Fruit fly (Drosophila melanogaster): Measurements from ENCODE around the gene ZnT77C.

Gene ZnT77C

dm6 chr3L:20471499-20472313 lies 23.0 kb downstream of the ZnT77C start:
- TF ChIP-seq CG8478 (optimal IDR thresholded peaks at IDR 0.05): no peak
- TF ChIP-seq CTCF (optimal IDR thresholded peaks at IDR 0.05): no peak

- TF ChIP-seq CG8478 (optimal IDR thresholded peaks at IDR 0.05) (no peak), CTCF (optimal IDR thresholded peaks at IDR 0.05) (no peak)
These were observed 23.7 kb downstream of the ZnT77C start for dm6 chr3L:20470991-20471498.

- no peak for TF ChIP-seq CG8478 (optimal IDR thresholded peaks at IDR 0.05)
- TF ChIP-seq CTCF (optimal IDR thresholded peaks at IDR 0.05): no peak
These were observed 27.3 kb downstream of the ZnT77C start for dm6 chr3L:20467433-20467832.

- no peak for TF ChIP-seq CTCF (optimal IDR thresholded peaks at IDR 0.05)
- no peak for TF ChIP-seq CG8478 (optimal IDR thresholded peaks at IDR 0.05)
These were observed 28.1 kb downstream of the ZnT77C start, which contains the start of gene Tdh for dm6 chr3L:20466599-20466998. Tdh (plus strand) TSS chr3L:20466944.

dm6 chr3L:20465941-20466340 lies 28.8 kb downstream of the ZnT77C start, which contains the start of gene CG42764:
CG42764 (minus strand) TSS chr3L:20466041.
- TF ChIP-seq CG8478 (optimal IDR thresholded peaks at IDR 0.05) (no peak), CTCF (optimal IDR thresholded peaks at IDR 0.05) (no peak)

- TF ChIP-seq CG8478 (optimal IDR thresholded peaks at IDR 0.05) (no peak), CTCF (optimal IDR thresholded peaks at IDR 0.05) (peak; percentile 59 to 60)
These were observed 30.0 kb downstream of the ZnT77C start, which contains the start of gene atk for dm6 chr3L:20464677-20465076. atk (minus strand) TSS chr3L:20464862.

dm6 chr3L:20462391-20462790 lies 32.3 kb downstream of the ZnT77C start:
- no peak for TF ChIP-seq CTCF (optimal IDR thresholded peaks at IDR 0.05)
- TF ChIP-seq CG8478 (optimal IDR thresholded peaks at IDR 0.05): no peak

dm6 chr3L:20460383-20460782 lies 34.3 kb downstream of the ZnT77C start, which contains the start of gene mag:
mag (plus strand) TSS chr3L:20460683.
- no peak for TF ChIP-seq CG8478 (optimal IDR thresholded peaks at IDR 0.05)
- TF ChIP-seq CTCF (optimal IDR thresholded peaks at IDR 0.05): no peak

dm6 chr3L:20452813-20453682 lies 41.7 kb downstream of the ZnT77C start, which contains the start of gene CG5199:
CG5199 (minus strand) TSS chr3L:20452864.
- no peak for TF ChIP-seq CG8478 (optimal IDR thresholded peaks at IDR 0.05)
- no peak for TF ChIP-seq CTCF (optimal IDR thresholded peaks at IDR 0.05)

dm6 chr3L:20448773-20449172 lies 45.9 kb downstream of the ZnT77C start:
- TF ChIP-seq CTCF (optimal IDR thresholded peaks at IDR 0.05) (no peak), CG8478 (optimal IDR thresholded peaks at IDR 0.05) (no peak)

dm6 chr3L:20447957-20448356 lies 46.8 kb downstream of the ZnT77C start:
- TF ChIP-seq CTCF (optimal IDR thresholded peaks at IDR 0.05): no peak
- no peak for TF ChIP-seq CG8478 (optimal IDR thresholded peaks at IDR 0.05)

dm6 chr3L:20447337-20447736 lies 47.4 kb downstream of the ZnT77C start:
- TF ChIP-seq CTCF (optimal IDR thresholded peaks at IDR 0.05) (no peak), CG8478 (optimal IDR thresholded peaks at IDR 0.05) (no peak)

dm6 chr3L:20446030-20446429 lies 48.7 kb downstream of the ZnT77C start:
- TF ChIP-seq CTCF (optimal IDR thresholded peaks at IDR 0.05) (no peak), CG8478 (optimal IDR thresholded peaks at IDR 0.05) (no peak)

- TF ChIP-seq CTCF (optimal IDR thresholded peaks at IDR 0.05): no peak
- no peak for TF ChIP-seq CG8478 (optimal IDR thresholded peaks at IDR 0.05)
These were observed 49.8 kb downstream of the ZnT77C start for dm6 chr3L:20444815-20445519.

All from S2 (cell line).